Worm (Caenorhabditis elegans) whole organism, L1 larva: ENCODE results near the gene W05H9.4.

Experiments used
- Y116A8C.19 ChIP-seq: sonication (generic microtip); optimal IDR thresholded peaks from 2 replicates; lab custom pipeline; 2016; ENCODE audit warnings: missing compliant biosample characterization, missing genetic modification characterization, borderline replicate concordance
- egl-13 ChIP-seq: sonication (generic microtip); optimal IDR thresholded peaks from 2 replicates; lab custom pipeline; 2016; ENCODE audit warnings: missing genotype, missing genetic modification reagents, missing genetic modification characterization, missing compliant biosample characterization
- nhr-11 ChIP-seq: fragments of 150-350 bp; optimal IDR thresholded peaks from 2 replicates; lab custom pipeline; 2014; ENCODE audit warnings: missing biosample characterization, missing genetic modification characterization
- rnt-1 ChIP-seq: sonication (generic microtip); optimal IDR thresholded peaks from 2 replicates; lab custom pipeline; 2016; ENCODE audit warnings: mild to moderate bottlenecking, missing genetic modification characterization, moderate library complexity, missing compliant biosample characterization

- TF ChIP-seq egl-13 (no peak), Y116A8C.19 (tag; lab: Kevin White, UChicago) (no peak), rnt-1 (tag; lab: Kevin White, UChicago) (no peak), nhr-11 (tag; lab: Kevin White, UChicago) (no peak)
Measured at ce11 chrX:6279625-6280024, 16.2 kb downstream of the W05H9.4 start, which contains the start of gene col-166.
